Fruit fly (Drosophila melanogaster): ENCODE data around the gene dec.

The dec gene

dm6 chrX:7873172-7873930 is at the start of gene dec:
dec (minus strand) TSS chrX:7873222.
- no peak for TF ChIP-seq CG10669 (GFP tag; optimal IDR thresholded peaks at IDR 0.05)
- TF ChIP-seq eg (GFP tag; IDR thresholded peaks at IDR 0.05), result no peak
- TF ChIP-seq dsx (GFP tag; optimal IDR thresholded peaks at IDR 0.05; ENCODE audit: poor library complexity, severe bottlenecking), result no peak
- no peak for TF ChIP-seq Lpt (GFP tag; optimal IDR thresholded peaks at IDR 0.05)
- no peak for TF ChIP-seq Blimp-1 (GFP tag; optimal IDR thresholded peaks at IDR 0.05)
- no peak for TF ChIP-seq Sox15 (GFP tag; optimal IDR thresholded peaks at IDR 0.05)
- no peak for TF ChIP-seq CG8119 (GFP tag; IDR thresholded peaks at IDR 0.05)
- no peak for TF ChIP-seq fd59A (GFP tag; optimal IDR thresholded peaks at IDR 0.05)
- TF ChIP-seq acj6 (GFP tag; optimal IDR thresholded peaks at IDR 0.05), result no peak
- TF ChIP-seq pdm3 (GFP tag; optimal IDR thresholded peaks at IDR 0.05), result no peak
- no peak for TF ChIP-seq Hr4 (GFP tag; optimal IDR thresholded peaks at IDR 0.05)
- TF ChIP-seq CG9139 (GFP tag; optimal IDR thresholded peaks at IDR 0.05), result no peak
- no peak for TF ChIP-seq CG32006 (GFP tag; optimal IDR thresholded peaks at IDR 0.05)
- TF ChIP-seq vri (GFP tag; optimal IDR thresholded peaks at IDR 0.05), result no peak
- TF ChIP-seq Ets21C (GFP tag; optimal IDR thresholded peaks at IDR 0.05), result no peak
- TF ChIP-seq CG11294 (GFP tag; IDR thresholded peaks at IDR 0.05), result no peak
- no peak for TF ChIP-seq CG1621 (tag; optimal IDR thresholded peaks at IDR 0.05)
- TF ChIP-seq CG34406 (GFP tag; optimal IDR thresholded peaks at IDR 0.05), result no peak
- TF ChIP-seq CG6792 (GFP tag; optimal IDR thresholded peaks at IDR 0.05), result no peak

- TF ChIP-seq Sox14 (GFP tag; optimal IDR thresholded peaks at IDR 0.05), result peak; percentile 73
- TF ChIP-seq Ets96B (tag; optimal IDR thresholded peaks at IDR 0.05), result peak; percentile 62
- TF ChIP-seq CG8119 (GFP tag; IDR thresholded peaks at IDR 0.05), result no peak
- TF ChIP-seq lz (GFP tag; optimal IDR thresholded peaks at IDR 0.05), result peak; percentile 80
- TF ChIP-seq CG6792 (GFP tag; optimal IDR thresholded peaks at IDR 0.05), result peak; percentile 63
- TF ChIP-seq Hr4 (GFP tag; optimal IDR thresholded peaks at IDR 0.05), result no peak
- TF ChIP-seq Eip78C (GFP tag), result peak; percentile 82
- TF ChIP-seq CG16779 (tag; optimal IDR thresholded peaks at IDR 0.05), result no peak
- TF ChIP-seq CG8319 (GFP tag; optimal IDR thresholded peaks at IDR 0.05), result peak; percentile 45
- TF ChIP-seq achi (GFP tag; optimal IDR thresholded peaks at IDR 0.05), result peak; percentile 74
- peak; percentile 59 for TF ChIP-seq Gug (GFP tag; IDR thresholded peaks at IDR 0.05)
- TF ChIP-seq CG11902 (GFP tag; optimal IDR thresholded peaks at IDR 0.05), result peak; percentile 27
- peak; percentile 81 for TF ChIP-seq cyc (GFP tag; optimal IDR thresholded peaks at IDR 0.05)
- no peak for TF ChIP-seq Met (GFP tag; optimal IDR thresholded peaks at IDR 0.05)
- no peak for TF ChIP-seq Eip93F (GFP tag; optimal IDR thresholded peaks at IDR 0.05)
- no peak for TF ChIP-seq vri (GFP tag; optimal IDR thresholded peaks at IDR 0.05)
- peak; percentile 78 for TF ChIP-seq topi (GFP tag; optimal IDR thresholded peaks at IDR 0.05)
- TF ChIP-seq Hr39 (GFP tag; optimal IDR thresholded peaks at IDR 0.05), result no peak
- no peak for TF ChIP-seq CG6808 (GFP tag; optimal IDR thresholded peaks at IDR 0.05)
- TF ChIP-seq fd59A (GFP tag; optimal IDR thresholded peaks at IDR 0.05), result peak; percentile 28
- TF ChIP-seq dsx (GFP tag; optimal IDR thresholded peaks at IDR 0.05; ENCODE audit: poor library complexity, severe bottlenecking), result peak; percentile 25
- peak; percentile 57 for TF ChIP-seq CG1621 (tag; optimal IDR thresholded peaks at IDR 0.05)
- TF ChIP-seq Ets21C (GFP tag; optimal IDR thresholded peaks at IDR 0.05), result peak; percentile 65
- TF ChIP-seq fd85E (GFP tag; optimal IDR thresholded peaks at IDR 0.05), result no peak
- TF ChIP-seq Sox15 (GFP tag; optimal IDR thresholded peaks at IDR 0.05), result peak; percentile 55
- TF ChIP-seq CG10631 (GFP tag; optimal IDR thresholded peaks at IDR 0.05), result peak; percentile 81
- TF ChIP-seq CG6854 (GFP tag; optimal IDR thresholded peaks at IDR 0.05), result no peak
- TF ChIP-seq net (GFP tag; optimal IDR thresholded peaks at IDR 0.05), result peak; percentile 55
- peak; percentile 27 for TF ChIP-seq Lpt (GFP tag; optimal IDR thresholded peaks at IDR 0.05)
- TF ChIP-seq CG3919 (GFP tag; optimal IDR thresholded peaks at IDR 0.05), result no peak
- peak; percentile 35 for TF ChIP-seq CG11762 (GFP tag; optimal IDR thresholded peaks at IDR 0.05; ENCODE audit: insufficient read depth)
- no peak for TF ChIP-seq CG8632 (GFP tag; optimal IDR thresholded peaks at IDR 0.05)
- TF ChIP-seq CG15336 (GFP tag; IDR thresholded peaks at IDR 0.05), result peak; percentile 52; the same call in 1 of the 2 replicates
- TF ChIP-seq Eip75B (GFP tag; optimal IDR thresholded peaks at IDR 0.05), result no peak
- TF ChIP-seq Sox102F (GFP tag; optimal IDR thresholded peaks at IDR 0.05), result no peak
- TF ChIP-seq eg (GFP tag; IDR thresholded peaks at IDR 0.05), result no peak; the same call in 2 of the 3 replicates
- TF ChIP-seq pdm3 (GFP tag; optimal IDR thresholded peaks at IDR 0.05), result no peak
- TF ChIP-seq CG7368 (GFP tag; optimal IDR thresholded peaks at IDR 0.05), result peak; percentile 70
- TF ChIP-seq CG32006 (GFP tag; optimal IDR thresholded peaks at IDR 0.05), result no peak
- no peak; the same call in 1 of the 3 replicates for TF ChIP-seq CG6163 (GFP tag; IDR thresholded peaks at IDR 0.05)
- TF ChIP-seq Blimp-1 (GFP tag; optimal IDR thresholded peaks at IDR 0.05), result no peak
- TF ChIP-seq CG10669 (GFP tag; optimal IDR thresholded peaks at IDR 0.05), result no peak
Observed at dm6 chrX:7920081-7920688, 47.2 kb upstream of the dec start, which contains the start of the genes hdm and Ykt6. hdm (minus strand) TSS chrX:7920131. Ykt6 (plus strand) TSS chrX:7920409.

All from whole organism, prepupa.